Worm (Caenorhabditis elegans) whole organism, L1 larva: Measurements from ENCODE around the gene rpl-33.
A peak's percentile ranks its signal among the peaks of the same experiment; 100 is the strongest.

Source experiments
- C34B4.2 ChIP-seq: sonication (generic microtip); optimal IDR thresholded peaks from 2 replicates; lab custom pipeline; 2017; ENCODE audit warnings: mild to moderate bottlenecking, missing genetic modification characterization, missing compliant biosample characterization
- aly-2 ChIP-seq: fragments of 150-350 bp; optimal IDR thresholded peaks from 2 replicates; lab custom pipeline; 2014; ENCODE audit warnings: missing biosample characterization, missing genetic modification characterization
- ceh-8 ChIP-seq: fragments of 200-800 bp; sonication (Bioruptor generic); optimal IDR thresholded peaks from 2 replicates; lab custom pipeline; 2018; ENCODE audit warnings: mild to moderate bottlenecking, missing genetic modification characterization, moderate library complexity, missing compliant biosample characterization
- ceh-82 ChIP-seq, 3 experiments: fragments of 150-350 bp in 1 of 3; sonication (generic microtip) in 2 of 3; optimal IDR thresholded peaks; 2 replicates each; lab custom pipeline; 2014 to 2017; ENCODE audit warnings: missing biosample characterization in 3 of 3, missing genetic modification characterization in 3 of 3
- ceh-88 ChIP-seq: fragments of 200-800 bp; sonication (Bioruptor generic); IDR thresholded peaks from 2 replicates; pipeline ENCODE4 v1.3.6; 2022; ENCODE audit warnings: missing genetic modification characterization, missing compliant biosample characterization
- ceh-90 ChIP-seq: sonication (generic microtip); optimal IDR thresholded peaks from 2 replicates; lab custom pipeline; 2016; ENCODE audit warnings: missing genetic modification characterization, missing compliant biosample characterization
- ces-1 ChIP-seq: fragments of 150-350 bp; optimal IDR thresholded peaks from 2 replicates; lab custom pipeline; 2014; ENCODE audit warnings: missing biosample characterization, missing genetic modification reagents, missing genetic modification characterization
- dpl-1 ChIP-seq, 3 experiments: fragments of 150-350 bp in 2 of 3; sonication (generic microtip) in 1 of 3; optimal IDR thresholded peaks; 2 replicates each; lab custom pipeline; 2014 to 2017; ENCODE audit warnings: missing biosample characterization in 3 of 3, missing genetic modification characterization in 3 of 3, missing genetic modification reagents in 3 of 3
- dsc-1 ChIP-seq: sonication (generic microtip); optimal IDR thresholded peaks from 2 replicates; lab custom pipeline; 2016; ENCODE audit warnings: mild to moderate bottlenecking, missing genetic modification characterization, missing compliant biosample characterization
- efl-1 ChIP-seq, 4 experiments: fragments of 150-350 bp; optimal IDR thresholded peaks in 3 of 4; peaks in 1 of 4; 1 replicate in 1 of 4; 2 replicates in 3 of 4; lab custom pipeline; 2014; ENCODE audit warnings: missing biosample characterization in 2 of 4, missing genetic modification characterization in 2 of 4, missing genetic modification reagents in 2 of 4
- egl-13 ChIP-seq: sonication (generic microtip); optimal IDR thresholded peaks from 2 replicates; lab custom pipeline; 2016; ENCODE audit warnings: missing genotype, missing genetic modification reagents, missing genetic modification characterization, missing compliant biosample characterization
- egl-27 ChIP-seq, 2 experiments: fragments of 150-350 bp in 1 of 2; sonication (generic microtip); optimal IDR thresholded peaks; 3 replicates each; lab custom pipeline; 2017 to 2018; ENCODE audit warnings: missing biosample characterization in 2 of 2, missing genetic modification characterization in 2 of 2, missing genetic modification reagents in 2 of 2
- fkh-4 ChIP-seq: sonication (generic microtip); optimal IDR thresholded peaks from 2 replicates; lab custom pipeline; 2016; ENCODE audit warnings: missing compliant biosample characterization, missing genetic modification characterization, borderline replicate concordance
- fkh-8 ChIP-seq: sonication (generic microtip); optimal IDR thresholded peaks from 2 replicates; lab custom pipeline; 2016; ENCODE audit warnings: mild to moderate bottlenecking, missing genetic modification characterization, missing compliant biosample characterization
- fos-1 ChIP-seq: fragments of 150-350 bp; optimal IDR thresholded peaks from 2 replicates; lab custom pipeline; 2014; ENCODE audit warnings: missing biosample characterization, missing genetic modification characterization
- hlh-17 ChIP-seq: fragments of 200-800 bp; sonication (Bioruptor generic); optimal IDR thresholded peaks from 2 replicates; lab custom pipeline; 2018; ENCODE audit warnings: missing genetic modification characterization, mild to moderate bottlenecking, missing compliant biosample characterization, moderate library complexity, borderline replicate concordance
- lin-14 ChIP-seq: fragments of 200-800 bp; sonication (Bioruptor generic); optimal IDR thresholded peaks from 2 replicates; lab custom pipeline; 2018; ENCODE audit warnings: mild to moderate bottlenecking, missing genetic modification characterization, moderate library complexity, missing compliant biosample characterization
- lin-15B ChIP-seq: fragments of 150-350 bp; sonication (generic microtip); optimal IDR thresholded peaks from 3 replicates; lab custom pipeline; 2014; ENCODE audit warnings: missing biosample characterization, missing genetic modification characterization
- lin-35 ChIP-seq, 2 experiments: fragments of 150-350 bp; optimal IDR thresholded peaks; 2 replicates each; lab custom pipeline; 2014; ENCODE audit warnings: missing biosample characterization in 2 of 2, missing genetic modification characterization in 2 of 2, missing genetic modification reagents in 2 of 2
- lsy-2 ChIP-seq, 2 experiments: fragments of 150-350 bp; optimal IDR thresholded peaks; 2 replicates each; lab custom pipeline; 2014; ENCODE audit warnings: missing biosample characterization in 2 of 2, missing genetic modification characterization in 2 of 2
- mdl-1 ChIP-seq, 2 experiments: fragments of 150-350 bp; optimal IDR thresholded peaks; 2 replicates each; lab custom pipeline; 2014 to 2017; ENCODE audit warnings: missing biosample characterization in 2 of 2, missing genetic modification characterization in 2 of 2, inconsistent platforms in 1 of 2
- nhr-19 ChIP-seq: fragments of 200-800 bp; sonication (Bioruptor generic); conservative IDR thresholded peaks from 2 replicates; pipeline ENCODE4 v1.3.6; 2022; ENCODE audit warnings: missing genetic modification characterization, missing compliant biosample characterization
- nhr-20 ChIP-seq: sonication (generic microtip); optimal IDR thresholded peaks from 2 replicates; lab custom pipeline; 2016; ENCODE audit warnings: mild to moderate bottlenecking, missing genetic modification characterization, missing compliant biosample characterization
- nhr-237 ChIP-seq: fragments of 150-350 bp; optimal IDR thresholded peaks from 2 replicates; lab custom pipeline; 2014; ENCODE audit warnings: missing biosample characterization, missing genetic modification characterization
- nhr-47 ChIP-seq: sonication (generic microtip); optimal IDR thresholded peaks from 2 replicates; lab custom pipeline; 2016; ENCODE audit warnings: mild to moderate bottlenecking, missing genetic modification characterization, moderate library complexity, missing compliant biosample characterization
- nhr-71 ChIP-seq: sonication (generic microtip); optimal IDR thresholded peaks from 2 replicates; lab custom pipeline; 2016; ENCODE audit warnings: mild to moderate bottlenecking, missing genetic modification characterization, moderate library complexity, missing compliant biosample characterization
- nhr-84 ChIP-seq: sonication (generic microtip); optimal IDR thresholded peaks from 2 replicates; lab custom pipeline; 2017; ENCODE audit warnings: missing biosample characterization, missing genetic modification characterization
- nhr-85 ChIP-seq: sonication (generic microtip); peaks from one replicate; lab custom pipeline; 2016; ENCODE audit warnings: missing genetic modification characterization, inconsistent platforms, missing compliant biosample characterization
- pag-3 ChIP-seq: sonication (generic microtip); optimal IDR thresholded peaks from 2 replicates; lab custom pipeline; 2017; ENCODE audit warnings: missing genetic modification characterization, mild to moderate bottlenecking, missing compliant biosample characterization, antibody characterized with exemption, borderline replicate concordance; ENCODE audit not compliant: insufficient read depth
- pax-3 ChIP-seq: fragments of 200-800 bp; sonication (Bioruptor generic); optimal IDR thresholded peaks from 2 replicates; lab custom pipeline; 2018; ENCODE audit warnings: mild to moderate bottlenecking, missing genetic modification characterization, moderate library complexity, missing compliant biosample characterization
- rnt-1 ChIP-seq: sonication (generic microtip); optimal IDR thresholded peaks from 2 replicates; lab custom pipeline; 2016; ENCODE audit warnings: mild to moderate bottlenecking, missing genetic modification characterization, moderate library complexity, missing compliant biosample characterization
- sptf-1 ChIP-seq: fragments of 150-350 bp; optimal IDR thresholded peaks from 2 replicates; lab custom pipeline; 2014; ENCODE audit warnings: missing biosample characterization, missing genetic modification characterization
- swsn-7 ChIP-seq: sonication (generic microtip); optimal IDR thresholded peaks from 2 replicates; lab custom pipeline; 2016; ENCODE audit warnings: missing genetic modification characterization, missing compliant biosample characterization
- tlp-1 ChIP-seq: fragments of 150-350 bp; optimal IDR thresholded peaks from 2 replicates; lab custom pipeline; 2014; ENCODE audit warnings: missing biosample characterization, missing genetic modification characterization
- unc-86 ChIP-seq: sonication (generic microtip); optimal IDR thresholded peaks from 2 replicates; lab custom pipeline; 2016; ENCODE audit warnings: missing genetic modification characterization, missing compliant biosample characterization
- unc-98 ChIP-seq: fragments of 200-800 bp; sonication (Bioruptor generic); IDR thresholded peaks from 2 replicates; pipeline ENCODE4 v1.3.6; 2022; ENCODE audit warnings: missing genetic modification characterization, missing compliant biosample characterization
- vab-15 ChIP-seq: sonication (generic microtip); optimal IDR thresholded peaks from 2 replicates; lab custom pipeline; 2017; ENCODE audit warnings: missing genotype, mild to moderate bottlenecking, missing genetic modification characterization, missing compliant biosample characterization

rpl-33 gene

DNA sequence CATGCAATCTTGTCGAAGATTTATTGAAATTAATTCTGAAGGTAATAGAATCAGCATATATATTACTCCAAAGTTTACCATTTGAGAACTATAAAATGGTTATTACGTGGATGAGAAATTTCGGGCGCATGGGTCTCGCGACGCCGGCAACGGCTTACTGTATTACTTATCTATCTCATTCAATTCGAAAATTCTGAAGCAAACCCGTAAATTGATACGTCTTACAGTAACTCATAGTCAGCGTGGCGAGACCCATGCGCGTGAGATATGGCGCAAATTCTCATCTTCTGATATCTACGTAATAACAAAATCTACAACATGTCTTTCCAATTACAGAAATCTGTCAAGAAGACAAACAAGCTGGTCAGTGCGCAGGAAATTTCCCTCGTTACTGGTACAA lies 14.2 kb downstream of the rpl-33 start:
- TF ChIP-seq ces-1 (GFP tag; lab: Kevin White, UChicago) (no peak), egl-27 (tag; optimal IDR thresholded peaks at IDR 0.05; lab: Kevin White, UChicago) (no peak), unc-86 (tag; lab: Kevin White, UChicago) (no peak), pag-3 (no peak), ceh-82 (tag; optimal IDR thresholded peaks at IDR 0.05; lab: Kevin White, UChicago) (no peak), lin-35 (GFP tag; optimal IDR thresholded peaks at IDR 0.05; lab: Kevin White, UChicago) (no peak), nhr-20 (tag; lab: Kevin White, UChicago) (no peak), ceh-88 (GFP tag; lab: Robert Waterston, UW) (no peak)

ce11 chrII:7121762-7122292 lies 16.5 kb downstream of the rpl-33 start, which contains the start of gene F10E7.2:
Gene F10E7.2, plus strand, starts transcription at chrII:7122242.
- TF ChIP-seq ceh-82 (tag; optimal IDR thresholded peaks at IDR 0.05; lab: Kevin White, UChicago) (no peak), nhr-84 (tag; lab: Kevin White, UChicago) (no peak)

DNA sequence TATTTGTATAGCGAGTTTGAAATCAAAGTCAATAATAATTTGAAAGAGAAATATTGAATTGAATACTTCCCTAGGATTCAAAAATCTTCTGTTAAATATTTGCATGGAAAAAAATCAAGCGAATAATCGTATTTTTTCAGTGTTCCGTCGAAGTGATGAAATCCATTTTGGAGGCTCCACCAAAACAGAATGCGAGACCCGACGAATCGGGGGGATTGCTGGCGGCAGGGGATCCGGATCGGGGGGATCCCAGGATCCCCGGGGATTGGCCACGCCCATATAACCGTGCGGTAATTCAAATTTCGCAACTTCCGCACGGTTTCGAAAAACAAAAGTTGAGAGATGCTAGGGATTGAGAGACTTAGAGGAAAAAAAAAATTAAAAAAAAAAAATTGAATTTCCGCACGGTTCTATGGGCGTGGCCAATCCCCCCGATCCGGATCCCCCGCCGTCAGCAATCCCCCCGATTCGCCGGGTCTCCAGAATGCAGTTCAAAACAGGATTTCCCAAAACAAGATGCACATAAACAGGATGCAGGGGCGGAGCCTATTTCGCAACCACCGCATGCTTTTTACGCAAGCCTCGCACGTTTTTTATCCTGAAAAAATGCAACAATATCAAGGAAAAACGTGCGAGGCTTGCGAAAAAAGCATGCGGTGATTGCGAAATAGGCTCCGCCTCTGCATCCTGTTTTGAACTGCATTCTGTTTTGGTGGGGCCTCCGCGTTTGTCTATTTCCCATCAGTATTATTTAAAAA lies 17.5 kb downstream of the rpl-33 start, which contains the start of gene F10E7.11:
Gene F10E7.11, minus strand, starts transcription at position 232 of the 758 bp plus-strand sequence.
- TF ChIP-seq nhr-71 (tag; lab: Kevin White, UChicago), result peak; percentile 19
- peak in 1 of 3 experiments; percentile 15 for TF ChIP-seq dpl-1 (GFP tag; optimal IDR thresholded peaks at IDR 0.05; lab: Kevin White, UChicago)
- TF ChIP-seq dsc-1 (tag; lab: Kevin White, UChicago), result peak; percentile 38
- TF ChIP-seq swsn-7 (tag; lab: Kevin White, UChicago), result peak; percentile 16
- TF ChIP-seq mdl-1 (tag; optimal IDR thresholded peaks at IDR 0.05; lab: Kevin White, UChicago), result no peak
- peak in 1 of 2 experiments; percentile 6 for TF ChIP-seq efl-1 (optimal IDR thresholded peaks at IDR 0.05; lab: Kevin White, UChicago)
- peak in 1 of 2 experiments; percentile 82 for TF ChIP-seq efl-1 (GFP tag; optimal IDR thresholded peaks at IDR 0.05 in 1 of 2; lab: Kevin White, UChicago)
- no peak for TF ChIP-seq sptf-1 (tag; lab: Kevin White, UChicago)
- TF ChIP-seq ceh-82 (tag; optimal IDR thresholded peaks at IDR 0.05; lab: Kevin White, UChicago), result peak in 1 of 3 experiments; percentile 11
- TF ChIP-seq nhr-47 (tag; lab: Kevin White, UChicago), result peak; percentile 55
- TF ChIP-seq lsy-2 (tag; optimal IDR thresholded peaks at IDR 0.05; lab: Kevin White, UChicago), result peak; percentile 14 to 41
- peak; percentile 24; the same call in 1 of the 2 replicates for TF ChIP-seq nhr-19
- TF ChIP-seq hlh-17 (GFP tag; lab: Kevin White, UChicago), result no peak
- no peak for TF ChIP-seq aly-2 (tag; lab: Kevin White, UChicago)
- TF ChIP-seq unc-86 (tag; lab: Kevin White, UChicago), result peak; percentile 37
- peak; percentile 38 for TF ChIP-seq egl-13 (tag; lab: Kevin White, UChicago)
- peak; percentile 40 for TF ChIP-seq nhr-85 (tag; lab: Kevin White, UChicago)
- no peak for TF ChIP-seq fos-1 (tag; lab: Kevin White, UChicago)
- TF ChIP-seq lin-15B, result peak; percentile 11
- TF ChIP-seq, all 84 proteins: peak for 13

DNA sequence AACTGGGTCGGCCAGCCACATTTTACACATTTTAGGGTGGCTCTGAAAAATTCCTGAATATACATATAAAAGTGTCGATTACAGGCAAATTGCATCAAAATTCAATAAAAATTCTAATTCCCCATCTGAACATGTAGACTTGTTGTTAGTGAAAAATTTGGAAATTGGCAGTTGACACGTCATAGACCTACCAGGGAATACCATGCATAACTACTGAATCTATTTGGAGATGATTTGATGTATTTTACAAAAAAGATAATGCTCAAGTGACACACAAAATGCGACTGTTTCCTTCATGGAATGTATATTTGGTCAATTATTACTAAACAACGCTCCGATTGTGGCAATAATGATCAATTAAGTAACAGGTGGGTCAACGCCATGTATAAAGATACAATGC lies 21.1 kb downstream of the rpl-33 start, which contains the start of gene F10E7.1:
Gene F10E7.1, plus strand, starts transcription at position 301 of the 400 bp plus-strand sequence.
- TF ChIP-seq lin-14 (no peak), mdl-1 (tag; optimal IDR thresholded peaks at IDR 0.05; lab: Kevin White, UChicago) (no peak), fkh-8 (no peak), swsn-7 (tag; lab: Kevin White, UChicago) (no peak), unc-98 (no peak), ceh-90 (tag; lab: Kevin White, UChicago) (no peak), C34B4.2 (no peak), lin-35 (GFP tag; optimal IDR thresholded peaks at IDR 0.05; lab: Kevin White, UChicago) (no peak), ceh-88 (GFP tag; lab: Robert Waterston, UW) (no peak), nhr-237 (tag; lab: Kevin White, UChicago) (no peak), vab-15 (no peak), tlp-1 (tag; lab: Kevin White, UChicago) (no peak), ceh-8 (GFP tag; lab: Kevin White, UChicago) (no peak), pax-3 (no peak), rnt-1 (tag; lab: Kevin White, UChicago) (no peak), fkh-4 (no peak), dsc-1 (tag; lab: Kevin White, UChicago) (no peak)
